Fruit fly (Drosophila melanogaster): ENCODE data around the gene Cp38.

DNA sequence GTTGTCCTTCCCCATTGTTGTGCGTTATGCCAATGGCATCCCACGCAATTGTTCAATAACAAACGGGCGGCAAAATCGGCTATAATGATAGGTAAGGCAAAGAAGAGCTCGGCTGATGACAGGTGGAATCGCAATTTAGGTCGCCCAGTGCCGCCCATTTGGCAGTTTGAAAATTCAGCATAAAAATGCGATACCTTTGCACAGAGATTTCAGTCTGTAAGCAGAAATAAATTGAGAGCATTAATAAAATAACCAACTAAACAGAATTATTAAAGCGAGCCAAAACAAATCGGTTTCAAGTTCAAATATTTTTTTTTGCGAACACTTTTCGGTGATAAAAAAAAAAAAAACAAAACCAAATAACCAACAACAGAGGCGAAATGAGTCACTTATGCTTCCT is 2.0 kb downstream of the Cp38 start, which contains the start of gene CG33223:
- TF ChIP-seq CG2199 (GFP tag; IDR thresholded peaks at IDR 0.05) (no peak), Lpt (GFP tag; optimal IDR thresholded peaks at IDR 0.05) (no peak), Dll (GFP tag; IDR thresholded peaks at IDR 0.05; ENCODE audit: partially characterized antibody) (no peak), CG9215 (GFP tag; IDR thresholded peaks at IDR 0.05) (no peak), CG6272 (GFP tag; IDR thresholded peaks at IDR 0.05) (no peak), CG1603 (tag; optimal IDR thresholded peaks at IDR 0.05) (no peak), Myb (GFP tag; optimal IDR thresholded peaks at IDR 0.05) (no peak), pan (optimal IDR thresholded peaks at IDR 0.05) (no peak), pan (GFP tag; optimal IDR thresholded peaks at IDR 0.05 in 1 of 2, IDR thresholded peaks at IDR 0.05 in 1 of 2) (no peak), H15 (GFP tag; IDR thresholded peaks at IDR 0.05) (no peak), ind (GFP tag; optimal IDR thresholded peaks at IDR 0.05) (no peak), tll (GFP tag; optimal IDR thresholded peaks at IDR 0.05) (no peak), CG30431 (GFP tag; optimal IDR thresholded peaks at IDR 0.05) (no peak), CG4424 (GFP tag; optimal IDR thresholded peaks at IDR 0.05) (no peak), toy (GFP tag; IDR thresholded peaks at IDR 0.05) (no peak)
